Worm (Caenorhabditis elegans) whole organism, L4 larva: ENCODE measurements around the gene T26H8.5.
"Not testable (repeated sequence)": the region's sequence is repeated elsewhere in the genome, so short reads cannot be mapped to it uniquely, and the experiment has no call there.

Source experiments
- lin-13 ChIP-seq: fragments of 150-350 bp; optimal IDR thresholded peaks from 2 replicates; lab custom pipeline; 2014; ENCODE audit warnings: missing biosample characterization, missing genetic modification reagents, missing genetic modification characterization
- nhr-111 ChIP-seq: fragments of 200-800 bp; sonication (Bioruptor generic); optimal IDR thresholded peaks from 2 replicates; lab custom pipeline; 2018; ENCODE audit warnings: mild to moderate bottlenecking, missing genetic modification characterization, missing compliant biosample characterization
- nhr-48 ChIP-seq: sonication (generic microtip); optimal IDR thresholded peaks from 2 replicates; lab custom pipeline; 2016; ENCODE audit warnings: mild to moderate bottlenecking, missing genetic modification characterization, missing compliant biosample characterization
- nhr-77 ChIP-seq: fragments of 150-350 bp; optimal IDR thresholded peaks from 2 replicates; lab custom pipeline; 2014; ENCODE audit warnings: missing biosample characterization, missing genetic modification characterization
- unc-62 ChIP-seq, 3 experiments: fragments of 150-350 bp in 1 of 3; sonication (generic microtip); optimal IDR thresholded peaks in 2 of 3; peaks in 1 of 3; 1 replicate in 1 of 3; 2 replicates in 2 of 3; lab custom pipeline; 2014 to 2017; ENCODE audit warnings: missing biosample characterization in 3 of 3, missing genetic modification characterization in 3 of 3, missing genetic modification reagents in 3 of 3, missing genotype in 1 of 3

DNA sequence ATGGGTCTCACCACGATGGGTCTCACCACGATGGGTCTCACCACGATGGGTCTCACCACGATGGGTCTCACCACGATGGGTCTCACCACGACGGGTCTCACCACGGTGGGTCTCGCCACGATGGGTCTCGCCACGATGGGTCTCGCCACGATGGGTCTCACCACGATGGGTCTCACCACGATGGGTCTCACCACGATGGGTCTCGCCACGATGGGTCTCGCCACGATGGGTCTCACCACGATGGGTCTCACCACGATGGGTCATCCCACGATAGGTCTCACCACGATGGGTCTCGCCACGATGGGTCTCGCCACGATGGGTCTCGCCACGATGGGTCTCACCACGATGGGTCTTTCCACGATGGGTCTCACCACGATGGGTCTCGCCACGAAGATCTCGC is 16.5 kb upstream of the T26H8.5 start:
- not testable (repeated sequence) for TF ChIP-seq unc-62 (GFP tag; optimal IDR thresholded peaks at IDR 0.05 in 1 of 2; lab: Kevin White, UChicago); unc-62 (tag; optimal IDR thresholded peaks at IDR 0.05; lab: Kevin White, UChicago); nhr-77 (tag; lab: Kevin White, UChicago); nhr-48 (tag; lab: Kevin White, UChicago); lin-13 (GFP tag; lab: Kevin White, UChicago); nhr-111
